Comparison of ENCODE assay signal across 1 fruit fly cellular context in the genomic region with DNA sequence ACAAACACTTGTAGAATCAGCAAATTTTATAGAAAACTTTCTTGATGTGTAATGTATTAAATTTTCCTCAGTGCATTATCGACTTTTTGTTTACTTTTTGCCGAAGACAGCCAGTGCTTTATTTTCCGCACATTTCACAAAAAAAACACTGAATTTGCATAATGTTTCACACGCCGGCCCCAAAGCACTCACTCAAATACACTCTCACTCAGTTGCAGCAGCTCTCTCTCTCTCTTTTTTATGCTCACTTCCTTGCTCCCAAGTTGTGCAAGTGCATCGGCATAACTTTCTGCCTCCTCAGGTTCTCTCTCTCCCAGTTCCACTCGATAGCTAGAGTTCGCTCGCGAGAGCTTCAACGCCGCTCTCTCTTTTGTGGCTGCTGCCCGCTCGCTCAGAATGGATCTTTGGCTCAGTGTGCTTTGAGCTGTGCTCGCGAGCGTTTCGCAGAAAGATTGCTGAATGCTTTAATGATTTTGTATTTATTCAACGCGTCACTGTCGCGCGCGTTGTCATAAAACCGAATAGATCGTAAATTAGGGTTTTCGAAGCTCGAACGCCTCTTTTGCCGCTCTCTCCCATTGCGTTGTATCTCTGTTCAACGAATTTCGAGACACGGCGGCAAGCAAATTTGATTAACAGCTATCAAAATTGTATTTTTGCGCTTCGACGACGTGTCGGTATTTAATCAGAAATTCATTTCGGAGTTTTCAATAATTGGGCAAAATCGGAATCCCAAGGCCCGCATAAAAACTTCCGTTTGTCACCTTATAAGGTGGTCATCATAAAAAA.
TF ChIP-seq lines count a peak whose summit lies in the region.

No protein-coding gene starts in this region.

TF ChIP-seq in whole organism, embryonic, 481 proteins besides CTCF, POLR2A, EP300 and RAD21 (continued from another document and continues in another):
- TF ChIP-seq CG9727 (GFP tag; optimal IDR thresholded peaks at IDR 0.05; lab: Kevin White, UChicago), result no peak
- peak; percentile 69 for TF ChIP-seq CG34224 (GFP tag; IDR thresholded peaks at IDR 0.05; lab: Robert Waterston, UW; ENCODE audit: partially characterized antibody)
- TF ChIP-seq CG7786 (GFP tag; optimal IDR thresholded peaks at IDR 0.05; lab: Kevin White, UChicago), result no peak
- TF ChIP-seq CG42726 (GFP tag; IDR thresholded peaks at IDR 0.05; lab: Robert Waterston, UW; ENCODE audit: partially characterized antibody), result no peak; the same call in 1 of the 2 replicates
- peak; percentile 7 for TF ChIP-seq CG5245 (GFP tag; optimal IDR thresholded peaks at IDR 0.05; lab: Kevin White, UChicago)
- TF ChIP-seq ci (GFP tag; IDR thresholded peaks at IDR 0.05; lab: Robert Waterston, UW), result peak; percentile 69; the same call in 2 of the 3 replicates
- TF ChIP-seq CG13624 (GFP tag; optimal IDR thresholded peaks at IDR 0.05; lab: Kevin White, UChicago), result peak; percentile 68
- TF ChIP-seq Dfd (GFP tag; optimal IDR thresholded peaks at IDR 0.05; lab: Kevin White, UChicago), result no peak
- TF ChIP-seq CG4617 (GFP tag; optimal IDR thresholded peaks at IDR 0.05; lab: Kevin White, UChicago; ENCODE audit: borderline replicate concordance), result no peak
- no peak for TF ChIP-seq Sin3A (optimal IDR thresholded peaks at IDR 0.05; lab: Kevin White, UChicago)
- TF ChIP-seq CG12942 (GFP tag; optimal IDR thresholded peaks at IDR 0.05; lab: Kevin White, UChicago), result no peak
- no peak for TF ChIP-seq knrl (GFP tag; IDR thresholded peaks at IDR 0.05; lab: Robert Waterston, UW; ENCODE audit: partially characterized antibody)
- TF ChIP-seq unpg (GFP tag; optimal IDR thresholded peaks at IDR 0.05; lab: Kevin White, UChicago), result no peak
- no peak for TF ChIP-seq Lpt (GFP tag; optimal IDR thresholded peaks at IDR 0.05; lab: Kevin White, UChicago)
- 0 out of 3 replicates have a peak, but pooled peaks have one; percentile 24 for TF ChIP-seq CG6175 (GFP tag; IDR thresholded peaks at IDR 0.05; lab: Robert Waterston, UW)
- no peak for TF ChIP-seq row (GFP tag; IDR thresholded peaks at IDR 0.05; lab: Robert Waterston, UW)
- TF ChIP-seq CG3847 (GFP tag; IDR thresholded peaks at IDR 0.05; lab: Robert Waterston, UW), result no peak
- TF ChIP-seq CG2889 (GFP tag; IDR thresholded peaks at IDR 0.05; lab: Robert Waterston, UW), result no peak
- TF ChIP-seq ttk (GFP tag; IDR thresholded peaks at IDR 0.05; lab: Robert Waterston, UW), result no peak
- TF ChIP-seq trem (tag; optimal IDR thresholded peaks at IDR 0.05; lab: Kevin White, UChicago), result no peak
- no peak for TF ChIP-seq aop (GFP tag; IDR thresholded peaks at IDR 0.05; lab: Robert Waterston, UW)
- TF ChIP-seq CG2120 (GFP tag; optimal IDR thresholded peaks at IDR 0.05; lab: Kevin White, UChicago), result no peak
- TF ChIP-seq sd (tag; optimal IDR thresholded peaks at IDR 0.05; lab: Kevin White, UChicago), result peak; percentile 76
- no peak for TF ChIP-seq cad (GFP tag; optimal IDR thresholded peaks at IDR 0.05; lab: Kevin White, UChicago)
- no peak for TF ChIP-seq CG1603 (tag; optimal IDR thresholded peaks at IDR 0.05; lab: Kevin White, UChicago)
- no peak for TF ChIP-seq chif (GFP tag; optimal IDR thresholded peaks at IDR 0.05; lab: Kevin White, UChicago)
- TF ChIP-seq CG17186 (GFP tag; optimal IDR thresholded peaks at IDR 0.05; lab: Kevin White, UChicago), result no peak
- TF ChIP-seq eyg (GFP tag; optimal IDR thresholded peaks at IDR 0.05; lab: Kevin White, UChicago), result no peak
- peak; percentile 15 for TF ChIP-seq CG1832 (GFP tag; optimal IDR thresholded peaks at IDR 0.05; lab: Kevin White, UChicago)
- TF ChIP-seq CG4404 (GFP tag; IDR thresholded peaks at IDR 0.05; lab: Robert Waterston, UW), result no peak
- peak; percentile 33; the same call in 1 of the 2 replicates for TF ChIP-seq CG14014 (GFP tag; IDR thresholded peaks at IDR 0.05; lab: Robert Waterston, UW)
- no peak for TF ChIP-seq CG11723 (GFP tag; optimal IDR thresholded peaks at IDR 0.05; lab: Kevin White, UChicago)
- TF ChIP-seq CG15514 (GFP tag; optimal IDR thresholded peaks at IDR 0.05; lab: Kevin White, UChicago), result peak; percentile 24
- TF ChIP-seq CG32767 (GFP tag; IDR thresholded peaks at IDR 0.05; lab: Robert Waterston, UW), result no peak
- TF ChIP-seq sima (GFP tag; optimal IDR thresholded peaks at IDR 0.05; lab: Kevin White, UChicago), result no peak
- no peak for TF ChIP-seq CG10147 (GFP tag; optimal IDR thresholded peaks at IDR 0.05; lab: Kevin White, UChicago)
- no peak for TF ChIP-seq hkb (optimal IDR thresholded peaks at IDR 0.05; lab: Kevin White, UChicago)
- TF ChIP-seq hkb (GFP tag; IDR thresholded peaks at IDR 0.05; lab: Robert Waterston, UW), result peak; percentile 56
- TF ChIP-seq sisA (GFP tag; IDR thresholded peaks at IDR 0.05; lab: Robert Waterston, UW), result no peak
- no peak for TF ChIP-seq pan (optimal IDR thresholded peaks at IDR 0.05; lab: Kevin White, UChicago)
- no peak for TF ChIP-seq pan (GFP tag; optimal IDR thresholded peaks at IDR 0.05 in 1 of 2, IDR thresholded peaks at IDR 0.05 in 1 of 2)
- no peak for TF ChIP-seq sr (GFP tag; IDR thresholded peaks at IDR 0.05; lab: Robert Waterston, UW)
- no peak for TF ChIP-seq ind (GFP tag; optimal IDR thresholded peaks at IDR 0.05; lab: Kevin White, UChicago)
- TF ChIP-seq CG30403 (GFP tag; optimal IDR thresholded peaks at IDR 0.05; lab: Kevin White, UChicago), result no peak
- no peak for TF ChIP-seq br (optimal IDR thresholded peaks at IDR 0.05; lab: Kevin White, UChicago)
- TF ChIP-seq amos (GFP tag; IDR thresholded peaks at IDR 0.05; lab: Robert Waterston, UW; ENCODE audit: partially characterized antibody), result peak; percentile 50; the same call in 1 of the 2 replicates
- TF ChIP-seq schlank (tag; optimal IDR thresholded peaks at IDR 0.05; lab: Kevin White, UChicago), result no peak
- no peak for TF ChIP-seq NK7.1 (GFP tag; optimal IDR thresholded peaks at IDR 0.05; lab: Kevin White, UChicago)
- no peak for TF ChIP-seq tap (tag; optimal IDR thresholded peaks at IDR 0.05; lab: Kevin White, UChicago)
- TF ChIP-seq bowl (GFP tag; IDR thresholded peaks at IDR 0.05; lab: Robert Waterston, UW), result no peak
- peak; percentile 9 for TF ChIP-seq ftz-f1 (GFP tag; optimal IDR thresholded peaks at IDR 0.05; lab: Kevin White, UChicago)
- no peak for TF ChIP-seq CG5953 (GFP tag; IDR thresholded peaks at IDR 0.05; lab: Robert Waterston, UW)
- peak; percentile 61; the same call in 1 of the 3 replicates for TF ChIP-seq CG2199 (GFP tag; IDR thresholded peaks at IDR 0.05; lab: Robert Waterston, UW)
- TF ChIP-seq dm (GFP tag; optimal IDR thresholded peaks at IDR 0.05; lab: Kevin White, UChicago), result no peak
- peak; percentile 29 for TF ChIP-seq odd (GFP tag; optimal IDR thresholded peaks at IDR 0.05; lab: Kevin White, UChicago)
- no peak for TF ChIP-seq Kr (GFP tag; optimal IDR thresholded peaks at IDR 0.05; lab: Kevin White, UChicago)
- TF ChIP-seq CG7745 (tag; optimal IDR thresholded peaks at IDR 0.05; lab: Kevin White, UChicago), result no peak
- no peak for TF ChIP-seq ara (GFP tag; IDR thresholded peaks at IDR 0.05; lab: Robert Waterston, UW)
- no peak for TF ChIP-seq CG13775 (GFP tag; optimal IDR thresholded peaks at IDR 0.05; lab: Kevin White, UChicago)
- TF ChIP-seq Dip3 (GFP tag; optimal IDR thresholded peaks at IDR 0.05; lab: Kevin White, UChicago), result no peak
- TF ChIP-seq ash1 (GFP tag; optimal IDR thresholded peaks at IDR 0.05; lab: Kevin White, UChicago), result no peak
- TF ChIP-seq CG12236 (GFP tag; optimal IDR thresholded peaks at IDR 0.05; lab: Kevin White, UChicago), result no peak
- TF ChIP-seq CG15011 (GFP tag; optimal IDR thresholded peaks at IDR 0.05; lab: Kevin White, UChicago), result no peak
- no peak for TF ChIP-seq Hr39 (optimal IDR thresholded peaks at IDR 0.05; lab: Kevin White, UChicago)
- no peak for TF ChIP-seq Dp (GFP tag; optimal IDR thresholded peaks at IDR 0.05; lab: Kevin White, UChicago)
- no peak for TF ChIP-seq D19B (GFP tag; optimal IDR thresholded peaks at IDR 0.05; lab: Kevin White, UChicago)
- TF ChIP-seq Abd-B (GFP tag; optimal IDR thresholded peaks at IDR 0.05; lab: Kevin White, UChicago), result peak; percentile 21
- peak; percentile 8; the same call in 1 of the 2 replicates for TF ChIP-seq ranshi (GFP tag; IDR thresholded peaks at IDR 0.05; lab: Robert Waterston, UW)
- TF ChIP-seq vfl (GFP tag; optimal IDR thresholded peaks at IDR 0.05; lab: Kevin White, UChicago), result peak; percentile 28
- no peak for TF ChIP-seq CG9215 (GFP tag; IDR thresholded peaks at IDR 0.05; lab: Robert Waterston, UW)
- TF ChIP-seq pzg (GFP tag; optimal IDR thresholded peaks at IDR 0.05; lab: Kevin White, UChicago), result no peak
- TF ChIP-seq Meics (GFP tag; optimal IDR thresholded peaks at IDR 0.05; lab: Kevin White, UChicago), result peak; percentile 36
- TF ChIP-seq CG10274 (GFP tag; optimal IDR thresholded peaks at IDR 0.05; lab: Kevin White, UChicago), result no peak
- TF ChIP-seq CG9817 (tag; optimal IDR thresholded peaks at IDR 0.05; lab: Kevin White, UChicago), result no peak
- no peak for TF ChIP-seq Aef1 (GFP tag; IDR thresholded peaks at IDR 0.05; lab: Robert Waterston, UW)
- TF ChIP-seq pb (GFP tag; optimal IDR thresholded peaks at IDR 0.05; lab: Kevin White, UChicago), result peak; percentile 27
- TF ChIP-seq dan (GFP tag; IDR thresholded peaks at IDR 0.05; lab: Robert Waterston, UW), result no peak
- no peak for TF ChIP-seq CG1792 (GFP tag; optimal IDR thresholded peaks at IDR 0.05; lab: Kevin White, UChicago)
- no peak for TF ChIP-seq Gug (GFP tag; IDR thresholded peaks at IDR 0.05; lab: Robert Waterston, UW)
- TF ChIP-seq CG15479 (GFP tag; optimal IDR thresholded peaks at IDR 0.05; lab: Kevin White, UChicago), result peak; percentile 58
- TF ChIP-seq tx (GFP tag; optimal IDR thresholded peaks at IDR 0.05; lab: Kevin White, UChicago), result no peak
- no peak for TF ChIP-seq sim (GFP tag; IDR thresholded peaks at IDR 0.05; lab: Robert Waterston, UW)
- no peak for TF ChIP-seq Sox102F (GFP tag; optimal IDR thresholded peaks at IDR 0.05; lab: Kevin White, UChicago)
- no peak for TF ChIP-seq Sox100B (GFP tag; optimal IDR thresholded peaks at IDR 0.05; lab: Kevin White, UChicago)
- TF ChIP-seq CG2129 (GFP tag; IDR thresholded peaks at IDR 0.05; lab: Robert Waterston, UW; ENCODE audit: partially characterized antibody), result no peak
- TF ChIP-seq Hmr (GFP tag; optimal IDR thresholded peaks at IDR 0.05; lab: Kevin White, UChicago), result peak; percentile 24
- no peak for TF ChIP-seq Ets97D (GFP tag; optimal IDR thresholded peaks at IDR 0.05; lab: Kevin White, UChicago)
- peak; percentile 12 for TF ChIP-seq CG17568 (GFP tag; optimal IDR thresholded peaks at IDR 0.05; lab: Kevin White, UChicago)
- TF ChIP-seq CG11093 (GFP tag; IDR thresholded peaks at IDR 0.05; lab: Robert Waterston, UW), result no peak
- TF ChIP-seq CG4820 (GFP tag; optimal IDR thresholded peaks at IDR 0.05; lab: Kevin White, UChicago), result no peak
- no peak for TF ChIP-seq Poxn (GFP tag; IDR thresholded peaks at IDR 0.05; lab: Robert Waterston, UW)
- TF ChIP-seq Hmx (GFP tag; optimal IDR thresholded peaks at IDR 0.05; lab: Kevin White, UChicago), result no peak
- TF ChIP-seq cato (GFP tag; optimal IDR thresholded peaks at IDR 0.05; lab: Kevin White, UChicago; ENCODE audit: borderline replicate concordance), result no peak
- peak; percentile 46; the same call in 1 of the 3 replicates for TF ChIP-seq gce (GFP tag; IDR thresholded peaks at IDR 0.05; lab: Robert Waterston, UW)
- peak; percentile 55; the same call in 1 of the 3 replicates for TF ChIP-seq Opbp (GFP tag; IDR thresholded peaks at IDR 0.05; lab: Robert Waterston, UW; ENCODE audit: partially characterized antibody)
- no peak for TF ChIP-seq CG31388 (GFP tag; optimal IDR thresholded peaks at IDR 0.05; lab: Kevin White, UChicago)
- no peak for TF ChIP-seq Usf (GFP tag; optimal IDR thresholded peaks at IDR 0.05; lab: Kevin White, UChicago)
- TF ChIP-seq nerfin-2 (GFP tag; IDR thresholded peaks at IDR 0.05; lab: Robert Waterston, UW; ENCODE audit: partially characterized antibody), result no peak; the same call in 1 of the 2 replicates
- no peak for TF ChIP-seq CG2875 (GFP tag; optimal IDR thresholded peaks at IDR 0.05; lab: Kevin White, UChicago)
- peak; percentile 29 for TF ChIP-seq CrebB (tag; optimal IDR thresholded peaks at IDR 0.05; lab: Kevin White, UChicago)
- peak; percentile 91 for TF ChIP-seq abd-A (tag; optimal IDR thresholded peaks at IDR 0.05; lab: Kevin White, UChicago)
- no peak for TF ChIP-seq tin (GFP tag; optimal IDR thresholded peaks at IDR 0.05; lab: Kevin White, UChicago)
- TF ChIP-seq Doc2 (GFP tag; IDR thresholded peaks at IDR 0.05; lab: Robert Waterston, UW), result no peak
- TF ChIP-seq CG7928 (GFP tag; optimal IDR thresholded peaks at IDR 0.05; lab: Kevin White, UChicago), result no peak
- no peak for TF ChIP-seq Tbp (GFP tag; optimal IDR thresholded peaks at IDR 0.05; lab: Kevin White, UChicago)
- TF ChIP-seq CG9437 (GFP tag; optimal IDR thresholded peaks at IDR 0.05; lab: Kevin White, UChicago), result no peak
- TF ChIP-seq Nf-YC (tag; optimal IDR thresholded peaks at IDR 0.05; lab: Kevin White, UChicago), result no peak
- no peak for TF ChIP-seq salm (tag; optimal IDR thresholded peaks at IDR 0.05; lab: Kevin White, UChicago)
- peak; percentile 46 for TF ChIP-seq HHEX (GFP tag; optimal IDR thresholded peaks at IDR 0.05; lab: Kevin White, UChicago)
- no peak for TF ChIP-seq bab2 (GFP tag; optimal IDR thresholded peaks at IDR 0.05; lab: Kevin White, UChicago)
- TF ChIP-seq CG8924 (tag; optimal IDR thresholded peaks at IDR 0.05; lab: Kevin White, UChicago), result no peak
- TF ChIP-seq zen2 (GFP tag; IDR thresholded peaks at IDR 0.05; lab: Robert Waterston, UW; ENCODE audit: partially characterized antibody), result peak; percentile 92; the same call in 2 of the 3 replicates
- TF ChIP-seq CG30431 (GFP tag; optimal IDR thresholded peaks at IDR 0.05; lab: Kevin White, UChicago), result no peak
- no peak for TF ChIP-seq Hr51 (GFP tag; optimal IDR thresholded peaks at IDR 0.05; lab: Kevin White, UChicago)
- no peak for TF ChIP-seq en (GFP tag; optimal IDR thresholded peaks at IDR 0.05; lab: Kevin White, UChicago)
- no peak for TF ChIP-seq bcd (GFP tag; optimal IDR thresholded peaks at IDR 0.05; lab: Kevin White, UChicago)
- peak; percentile 24 for TF ChIP-seq CG6254 (GFP tag; optimal IDR thresholded peaks at IDR 0.05; lab: Kevin White, UChicago)
- no peak for TF ChIP-seq prd (optimal IDR thresholded peaks at IDR 0.05; lab: Kevin White, UChicago)
- no peak for TF ChIP-seq prd (GFP tag; IDR thresholded peaks at IDR 0.05; lab: Robert Waterston, UW)
- no peak for TF ChIP-seq BEAF-32 (GFP tag; optimal IDR thresholded peaks at IDR 0.05; lab: Kevin White, UChicago)
- no peak for TF ChIP-seq dati (GFP tag; IDR thresholded peaks at IDR 0.05; lab: Robert Waterston, UW)
- no peak for TF ChIP-seq chn (GFP tag; optimal IDR thresholded peaks at IDR 0.05; lab: Kevin White, UChicago)
- TF ChIP-seq exex (tag; optimal IDR thresholded peaks at IDR 0.05; lab: Kevin White, UChicago), result peak; percentile 59
- no peak for TF ChIP-seq lola (GFP tag; optimal IDR thresholded peaks at IDR 0.05; lab: Kevin White, UChicago)
- no peak for TF ChIP-seq Asciz (GFP tag; optimal IDR thresholded peaks at IDR 0.05; lab: Kevin White, UChicago)
